Fruit fly (Drosophila melanogaster): Measurements from ENCODE around the gene prt.

The prt gene

DNA sequence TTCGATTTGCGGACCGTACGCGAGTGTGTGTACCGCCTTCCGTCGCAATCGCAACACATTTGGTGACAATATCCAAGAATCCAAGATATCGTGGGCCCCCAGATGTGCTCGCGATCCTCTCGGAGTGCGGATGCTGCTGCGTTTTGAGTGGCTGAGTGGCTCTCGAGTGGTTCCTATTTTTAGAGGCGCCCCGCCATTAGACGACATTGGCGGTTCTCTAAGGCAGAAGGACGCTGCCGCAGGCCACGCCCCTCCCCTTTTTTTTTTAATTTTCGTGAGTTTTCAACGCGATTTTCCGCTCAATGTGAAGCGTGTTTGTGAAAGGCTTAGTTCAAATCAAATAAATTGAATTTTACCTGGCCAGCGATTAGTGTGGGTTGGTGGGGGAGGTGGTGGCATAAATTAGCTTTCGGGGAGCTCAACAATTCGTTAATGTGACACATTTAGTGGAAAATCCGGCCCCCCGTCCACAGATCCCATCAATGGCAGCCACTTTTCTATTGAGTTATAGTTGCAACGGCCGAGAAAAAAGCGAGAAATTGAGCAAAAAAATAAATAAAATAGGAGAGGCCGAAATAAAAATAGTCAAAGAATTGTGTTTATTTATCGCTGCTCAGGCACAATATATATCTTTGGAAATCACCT, 19.6 kb upstream of the prt start, which contains the start of gene nau:
Gene nau, minus strand, starts transcription at position 61 of the 645 bp plus-strand sequence.
- TF ChIP-seq usp (GFP tag; optimal IDR thresholded peaks at IDR 0.05) (no peak), CG8478 (optimal IDR thresholded peaks at IDR 0.05) (no peak), psq (optimal IDR thresholded peaks at IDR 0.05) (no peak), Dll (optimal IDR thresholded peaks at IDR 0.05) (no peak), EcR (GFP tag; optimal IDR thresholded peaks at IDR 0.05) (no peak), pan (optimal IDR thresholded peaks at IDR 0.05) (no peak)

DNA sequence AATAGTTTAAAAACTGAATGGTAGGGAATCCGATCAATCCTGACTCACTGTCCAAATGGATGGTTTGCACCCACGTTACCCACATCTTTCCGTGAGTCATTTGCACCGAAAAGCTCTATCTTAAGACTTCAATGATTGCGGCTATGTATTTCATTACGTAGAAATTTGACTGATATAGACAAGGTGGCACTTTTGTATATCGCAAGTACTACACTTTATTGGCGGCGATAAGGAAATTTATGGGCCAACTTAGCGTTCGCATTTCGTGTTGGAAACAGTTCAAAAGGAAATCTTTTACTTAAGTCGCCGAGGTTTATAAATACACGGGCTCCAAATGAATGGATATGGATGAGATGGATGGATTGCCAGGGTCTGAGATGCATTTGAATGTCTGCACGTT, 16.0 kb upstream of the prt start:
- TF ChIP-seq EcR (GFP tag; optimal IDR thresholded peaks at IDR 0.05) (no peak), psq (optimal IDR thresholded peaks at IDR 0.05) (no peak), usp (GFP tag; optimal IDR thresholded peaks at IDR 0.05) (no peak), Dll (optimal IDR thresholded peaks at IDR 0.05) (no peak), CG8478 (optimal IDR thresholded peaks at IDR 0.05) (no peak), pan (optimal IDR thresholded peaks at IDR 0.05) (no peak)

DNA sequence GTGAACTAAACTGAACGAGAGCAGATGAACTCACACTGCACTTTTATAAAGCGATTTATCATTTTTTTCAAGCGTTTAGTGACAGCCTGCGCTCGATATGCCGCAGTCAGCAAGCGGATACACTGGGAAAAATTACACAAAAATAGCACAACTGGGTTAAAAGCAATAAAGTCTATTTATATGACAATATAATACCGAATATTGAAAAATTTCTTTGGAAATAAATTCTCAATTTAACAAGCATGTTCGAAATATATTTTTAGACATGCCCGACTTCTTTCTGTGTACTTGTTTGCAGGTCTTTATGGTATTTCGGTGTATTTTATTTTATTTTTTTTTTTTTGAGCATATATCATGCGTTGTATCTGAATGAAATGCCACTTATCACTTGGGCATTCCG, 15.1 kb upstream of the prt start:
- TF ChIP-seq usp (GFP tag; optimal IDR thresholded peaks at IDR 0.05) (no peak), Dll (optimal IDR thresholded peaks at IDR 0.05) (no peak), psq (optimal IDR thresholded peaks at IDR 0.05) (no peak), pan (optimal IDR thresholded peaks at IDR 0.05) (no peak)

DNA sequence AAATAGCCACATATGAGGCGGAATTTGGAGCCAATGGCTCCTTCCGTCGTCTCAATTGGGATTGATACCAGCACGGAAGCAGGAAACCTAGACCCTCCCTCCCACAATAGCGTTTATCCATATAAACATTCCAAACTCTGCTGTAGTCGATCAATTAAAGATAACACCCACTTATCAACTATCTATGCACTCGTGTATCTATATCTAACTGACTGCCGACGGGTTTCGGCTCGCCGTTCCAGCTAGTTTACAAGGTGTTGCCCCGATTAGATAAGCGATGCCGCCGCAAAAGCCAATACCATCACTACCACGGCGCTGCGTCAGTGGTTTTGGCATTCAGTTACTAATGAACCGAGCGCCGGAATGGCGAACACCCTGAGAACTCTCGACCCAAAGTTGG, 12.4 kb upstream of the prt start, which contains the start of gene CG10300:
Gene CG10300, plus strand, starts transcription at position 333 of the 400 bp plus-strand sequence.
- TF ChIP-seq pan (optimal IDR thresholded peaks at IDR 0.05) (no peak), EcR (GFP tag; optimal IDR thresholded peaks at IDR 0.05) (no peak), usp (GFP tag; optimal IDR thresholded peaks at IDR 0.05) (no peak)

DNA sequence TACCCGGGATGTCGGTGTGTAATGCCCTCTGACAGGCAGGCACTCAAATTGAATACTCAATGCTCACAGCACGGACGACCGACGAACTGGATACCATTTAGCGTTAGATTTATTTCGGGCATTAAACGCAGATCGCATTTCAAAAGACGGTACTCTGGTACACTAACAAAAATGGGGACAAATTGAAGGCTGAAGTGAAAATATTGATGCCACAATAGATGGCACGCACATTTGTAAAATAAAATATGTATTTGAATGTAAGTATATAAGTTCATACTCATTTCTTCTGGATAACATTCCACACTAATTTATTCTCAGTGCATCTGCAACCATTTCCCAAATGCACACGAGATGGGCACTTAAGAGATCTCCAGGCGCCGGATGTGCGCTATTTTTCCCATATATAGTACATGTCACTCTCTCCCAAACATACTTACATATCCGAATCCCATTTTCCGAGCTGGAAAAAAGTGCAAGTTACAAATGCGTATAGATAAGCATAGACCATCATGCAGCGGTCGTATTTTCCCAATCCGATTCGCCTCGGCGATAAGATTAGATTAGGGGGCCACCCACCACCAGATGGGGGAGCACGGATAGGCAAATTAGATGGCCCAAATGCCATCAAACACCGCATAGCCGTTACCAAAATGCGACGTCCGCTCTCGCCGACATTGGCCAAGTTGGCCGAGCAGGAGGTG, 10.8 kb upstream of the prt start, which contains the start of gene CG10301:
Gene CG10301, plus strand, starts transcription at position 651 of the 701 bp plus-strand sequence.
- TF ChIP-seq Dll (optimal IDR thresholded peaks at IDR 0.05) (no peak), EcR (GFP tag; optimal IDR thresholded peaks at IDR 0.05) (no peak), psq (optimal IDR thresholded peaks at IDR 0.05) (no peak), pan (optimal IDR thresholded peaks at IDR 0.05) (no peak), CG8478 (optimal IDR thresholded peaks at IDR 0.05) (no peak), usp (GFP tag; optimal IDR thresholded peaks at IDR 0.05) (no peak)

DNA sequence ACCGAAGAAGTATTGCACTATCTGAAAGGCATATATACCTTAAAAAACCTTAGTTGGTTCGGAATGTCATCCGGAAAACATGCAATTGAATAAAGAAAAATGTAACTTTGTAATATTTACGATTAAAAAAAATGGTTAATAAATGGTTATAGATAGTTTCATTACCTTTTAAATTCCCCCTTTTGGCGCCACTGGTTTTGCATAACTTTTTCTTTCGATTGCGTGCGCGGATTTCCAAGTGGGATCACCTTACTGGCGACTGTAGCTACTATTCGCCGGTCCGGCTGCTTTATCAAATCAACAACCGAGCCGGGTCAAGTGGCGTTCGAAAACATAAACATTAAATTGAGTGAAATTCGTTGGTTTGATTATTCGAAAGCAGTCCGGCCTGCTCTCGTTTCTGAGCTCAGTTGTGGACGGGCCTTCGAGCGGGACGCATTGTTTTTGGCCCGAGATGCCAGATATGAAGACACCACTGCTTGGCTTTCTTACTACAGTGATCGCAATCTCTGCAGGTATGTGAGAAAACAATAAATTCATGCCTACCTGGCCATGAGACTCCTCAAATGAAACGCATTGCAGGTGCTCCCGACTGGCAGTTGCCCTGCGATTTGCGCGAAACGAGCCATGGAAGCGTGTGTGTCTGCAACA, 5.7 kb upstream of the prt start, which contains the start of gene Gba1b:
Gene Gba1b, plus strand, starts transcription at position 422 of the 651 bp plus-strand sequence.
- no peak for TF ChIP-seq EcR (GFP tag; optimal IDR thresholded peaks at IDR 0.05)
- TF ChIP-seq CG8478 (optimal IDR thresholded peaks at IDR 0.05): no peak
- no peak for TF ChIP-seq pan (optimal IDR thresholded peaks at IDR 0.05)
- TF ChIP-seq psq (optimal IDR thresholded peaks at IDR 0.05): no peak
- TF ChIP-seq Dll (optimal IDR thresholded peaks at IDR 0.05): no peak
- no peak for TF ChIP-seq usp (GFP tag; optimal IDR thresholded peaks at IDR 0.05)

DNA sequence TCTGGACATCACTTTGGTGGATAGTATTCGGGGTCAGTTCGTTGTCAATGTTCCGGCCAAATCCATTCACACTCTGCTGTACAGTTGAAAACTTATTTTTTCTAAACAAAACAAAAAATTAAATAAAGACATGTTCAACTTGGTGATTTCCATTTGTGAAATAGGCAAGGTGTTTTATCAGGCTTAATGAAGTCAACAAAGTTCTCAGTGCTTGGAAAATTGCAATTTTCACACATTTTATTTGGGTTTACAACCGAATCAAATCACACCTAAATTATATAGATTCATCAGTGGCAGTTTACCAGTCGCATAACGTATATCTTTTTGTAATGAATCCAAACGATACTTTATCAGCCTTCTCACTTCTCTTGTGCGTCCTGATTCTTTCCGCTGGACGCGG, 3.6 kb upstream of the prt start, which contains the start of gene Qsox4:
Gene Qsox4, plus strand, starts transcription at position 301 of the 400 bp plus-strand sequence.
- no peak for TF ChIP-seq usp (GFP tag; optimal IDR thresholded peaks at IDR 0.05)
- TF ChIP-seq CG8478 (optimal IDR thresholded peaks at IDR 0.05): no peak
- no peak for TF ChIP-seq psq (optimal IDR thresholded peaks at IDR 0.05)
- no peak for TF ChIP-seq EcR (GFP tag; optimal IDR thresholded peaks at IDR 0.05)
- no peak for TF ChIP-seq pan (optimal IDR thresholded peaks at IDR 0.05)
- no peak for TF ChIP-seq Dll (optimal IDR thresholded peaks at IDR 0.05)

DNA sequence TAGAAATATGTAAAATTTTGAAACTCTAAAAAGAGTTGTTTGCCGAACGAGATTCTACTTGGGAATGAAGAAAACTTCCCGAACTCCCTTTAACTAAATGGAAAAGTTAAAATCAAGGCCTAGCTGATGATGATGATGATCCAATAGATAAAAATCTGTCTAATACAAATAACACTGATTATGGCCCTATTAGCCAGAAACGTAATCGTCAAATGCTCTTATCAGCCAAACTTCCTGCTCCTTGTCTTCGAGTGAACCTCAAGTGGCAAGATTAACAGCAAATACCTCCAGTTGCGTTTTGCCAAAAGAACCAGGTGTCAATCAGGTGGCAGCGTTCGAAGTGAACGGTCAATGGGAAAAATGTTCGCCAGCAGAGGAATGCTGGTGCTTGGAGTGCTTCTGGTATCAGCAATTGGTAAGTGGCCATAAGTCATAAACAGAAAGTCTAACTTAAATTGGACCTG, 1.5 kb upstream of the prt start, which contains the start of the genes CG31468 and Gba1a:
Gene CG31468, minus strand, starts transcription at position 51 of the 464 bp plus-strand sequence.
Gene Gba1a, plus strand, starts transcription at position 318 of the 464 bp plus-strand sequence.
- TF ChIP-seq Dll (optimal IDR thresholded peaks at IDR 0.05) (no peak), EcR (GFP tag; optimal IDR thresholded peaks at IDR 0.05) (no peak), usp (GFP tag; optimal IDR thresholded peaks at IDR 0.05) (no peak), CG8478 (optimal IDR thresholded peaks at IDR 0.05) (no peak), psq (optimal IDR thresholded peaks at IDR 0.05) (no peak), pan (optimal IDR thresholded peaks at IDR 0.05) (no peak)

DNA sequence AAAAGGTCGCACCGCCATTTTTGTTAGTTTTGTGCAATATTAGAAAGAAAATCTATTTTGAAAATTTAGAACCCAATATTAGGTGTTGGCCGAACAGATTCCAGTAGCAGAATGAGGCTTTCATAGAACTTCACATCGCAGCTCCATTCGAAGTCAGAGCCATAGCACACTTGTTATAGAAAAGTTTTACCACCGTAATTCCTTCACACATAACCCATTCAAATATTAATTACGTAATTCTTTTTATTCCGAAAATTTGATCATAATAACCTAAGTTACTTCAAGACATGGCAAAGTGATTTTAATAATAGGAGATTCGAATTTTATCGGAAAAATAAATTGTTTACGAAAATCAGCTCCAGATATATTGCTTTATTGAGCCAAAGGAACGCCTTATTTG, 2.7 kb downstream of the prt start, which contains the start of gene CG10252:
Gene CG10252, minus strand, starts transcription at position 101 of the 400 bp plus-strand sequence.
- TF ChIP-seq CG8478 (optimal IDR thresholded peaks at IDR 0.05) (no peak), usp (GFP tag; optimal IDR thresholded peaks at IDR 0.05) (no peak), EcR (GFP tag; optimal IDR thresholded peaks at IDR 0.05) (no peak), psq (optimal IDR thresholded peaks at IDR 0.05) (no peak), Dll (optimal IDR thresholded peaks at IDR 0.05) (no peak), pan (optimal IDR thresholded peaks at IDR 0.05) (no peak)

DNA sequence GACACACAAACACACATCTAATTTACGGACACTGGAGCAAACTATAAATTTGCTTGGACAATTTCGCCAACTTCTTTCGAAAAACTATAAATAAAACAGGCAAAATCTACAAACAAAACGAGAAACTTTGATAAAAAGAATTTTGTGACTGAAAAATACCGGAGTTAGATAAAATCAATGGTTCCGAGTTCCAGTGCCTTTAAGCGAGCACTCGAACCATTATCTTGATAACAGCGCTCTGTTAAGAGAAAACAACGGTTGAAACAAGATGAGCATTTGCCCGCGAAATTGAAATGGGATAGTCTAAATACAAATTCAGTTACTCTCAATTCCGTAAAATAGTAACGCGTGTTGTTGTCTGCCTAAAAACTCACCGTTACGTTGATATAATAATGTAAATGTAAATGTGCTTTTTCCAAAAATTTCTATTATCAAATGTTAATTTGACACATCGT, 4.2 kb downstream of the prt start, which contains the start of gene CG10254:
Gene CG10254, minus strand, starts transcription at position 405 of the 455 bp plus-strand sequence.
- TF ChIP-seq psq (optimal IDR thresholded peaks at IDR 0.05) (no peak), pan (optimal IDR thresholded peaks at IDR 0.05) (no peak), usp (GFP tag; optimal IDR thresholded peaks at IDR 0.05) (no peak), Dll (optimal IDR thresholded peaks at IDR 0.05) (no peak), CG8478 (optimal IDR thresholded peaks at IDR 0.05) (no peak), EcR (GFP tag; optimal IDR thresholded peaks at IDR 0.05) (no peak)

DNA sequence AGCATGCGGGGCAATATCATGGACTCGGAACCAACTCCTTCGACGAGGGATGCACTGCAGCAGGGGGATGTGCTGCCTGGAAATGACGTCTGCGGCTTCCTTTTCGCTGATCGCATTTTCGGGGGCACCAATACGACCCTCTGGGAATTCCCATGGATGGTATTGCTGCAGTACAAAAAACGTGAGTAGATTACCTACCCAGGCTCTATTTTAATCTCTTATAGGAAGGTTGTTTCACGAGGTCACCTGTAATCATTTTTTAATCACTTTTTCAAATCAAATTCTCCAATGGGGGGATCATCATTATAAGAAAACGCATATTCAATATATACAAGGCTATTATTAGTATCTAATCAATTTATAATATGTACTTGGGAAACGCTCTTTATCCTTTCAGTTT, 11.9 kb downstream of the prt start:
- TF ChIP-seq Dll (optimal IDR thresholded peaks at IDR 0.05) (no peak), EcR (GFP tag; optimal IDR thresholded peaks at IDR 0.05) (no peak), pan (optimal IDR thresholded peaks at IDR 0.05) (no peak), usp (GFP tag; optimal IDR thresholded peaks at IDR 0.05) (no peak), psq (optimal IDR thresholded peaks at IDR 0.05) (no peak), CG8478 (optimal IDR thresholded peaks at IDR 0.05) (no peak)

All from whole organism.